Fruit fly (Drosophila melanogaster): ENCODE data around the gene CG42759.

- TF ChIP-seq CG12605 (GFP tag; IDR thresholded peaks at IDR 0.05) (no peak), D1 (tag; optimal IDR thresholded peaks at IDR 0.05) (no peak), CG8301 (tag; optimal IDR thresholded peaks at IDR 0.05) (no peak), Pif1A (GFP tag; optimal IDR thresholded peaks at IDR 0.05) (no peak), EcR (GFP tag; optimal IDR thresholded peaks at IDR 0.05) (no peak), CG15710 (tag; optimal IDR thresholded peaks at IDR 0.05) (no peak), Snoo (tag; optimal IDR thresholded peaks at IDR 0.05) (no peak), CG32121 (GFP tag; IDR thresholded peaks at IDR 0.05) (no peak), CG34367 (tag; optimal IDR thresholded peaks at IDR 0.05) (no peak), Ets98B (GFP tag; IDR thresholded peaks at IDR 0.05) (no peak)
Measured at dm6 chr3R:10137801-10138200, 5.1 kb upstream of the CG42759 start.
